Worm (Caenorhabditis elegans) whole organism, mixed stage, embryonic: Measurements from ENCODE around the gene Y47D7A.13.

Source experiments
- M03D4.4 ChIP-seq: sonication (generic microtip); optimal IDR thresholded peaks from 2 replicates; lab custom pipeline; 2017; ENCODE audit warnings: mild to moderate bottlenecking, missing genetic modification characterization, missing compliant biosample characterization
- blmp-1 ChIP-seq: fragments of 150-350 bp; optimal IDR thresholded peaks from 2 replicates; lab custom pipeline; 2014; ENCODE audit warnings: missing biosample characterization, missing genetic modification characterization
- ceh-39 ChIP-seq: fragments of 150-350 bp; optimal IDR thresholded peaks from 2 replicates; lab custom pipeline; 2014; ENCODE audit warnings: missing biosample characterization, missing genetic modification characterization
- ceh-43 ChIP-seq: fragments of 200-800 bp; sonication (Bioruptor generic); optimal IDR thresholded peaks from 2 replicates; lab custom pipeline; 2018; ENCODE audit warnings: mild to moderate bottlenecking, missing genetic modification characterization, moderate library complexity, missing compliant biosample characterization
- ceh-83 ChIP-seq: fragments of 200-800 bp; sonication (Bioruptor generic); optimal IDR thresholded peaks from 2 replicates; lab custom pipeline; 2018; ENCODE audit warnings: mild to moderate bottlenecking, missing genetic modification characterization, missing compliant biosample characterization
- ces-1 ChIP-seq: fragments of 150-350 bp; optimal IDR thresholded peaks from 2 replicates; lab custom pipeline; 2014; ENCODE audit warnings: missing biosample characterization, missing genetic modification reagents, missing genetic modification characterization
- drap-1 ChIP-seq: fragments of 200-800 bp; sonication (Bioruptor generic); optimal IDR thresholded peaks from 3 replicates; lab custom pipeline; 2018; ENCODE audit warnings: mild to moderate bottlenecking, missing genetic modification characterization, missing compliant biosample characterization
- elt-1 ChIP-seq: sonication (generic microtip); optimal IDR thresholded peaks from 2 replicates; lab custom pipeline; 2017; ENCODE audit warnings: missing genetic modification characterization, mild to moderate bottlenecking, missing compliant biosample characterization, antibody characterized with exemption, moderate library complexity, borderline replicate concordance; ENCODE audit not compliant: insufficient read depth
- elt-3 ChIP-seq: fragments of 150-350 bp; optimal IDR thresholded peaks from 2 replicates; lab custom pipeline; 2014; ENCODE audit warnings: missing biosample characterization, missing genetic modification characterization
- flh-1 ChIP-seq: fragments of 200-800 bp; sonication (Bioruptor generic); optimal IDR thresholded peaks from 2 replicates; lab custom pipeline; 2018; ENCODE audit warnings: mild to moderate bottlenecking, missing genetic modification characterization, moderate library complexity, missing compliant biosample characterization
- hlh-1 ChIP-seq: fragments of 150-350 bp; optimal IDR thresholded peaks from 2 replicates; lab custom pipeline; 2014; ENCODE audit warnings: missing biosample characterization, missing genetic modification reagents, missing genetic modification characterization
- lin-13 ChIP-seq: fragments of 150-350 bp; optimal IDR thresholded peaks from 2 replicates; lab custom pipeline; 2014; ENCODE audit warnings: missing biosample characterization, missing genetic modification characterization
- lin-32 ChIP-seq: fragments of 200-800 bp; sonication (Bioruptor generic); optimal IDR thresholded peaks from 2 replicates; lab custom pipeline; 2018; ENCODE audit warnings: mild to moderate bottlenecking, missing genetic modification characterization, missing compliant biosample characterization
- mab-5 ChIP-seq: fragments of 150-350 bp; optimal IDR thresholded peaks from 2 replicates; lab custom pipeline; 2014; ENCODE audit warnings: missing biosample characterization, missing genetic modification characterization
- mep-1 ChIP-seq: fragments of 150-350 bp; optimal IDR thresholded peaks from 2 replicates; lab custom pipeline; 2017; ENCODE audit warnings: missing biosample characterization, missing genetic modification reagents, missing genetic modification characterization, inconsistent platforms
- mls-2 ChIP-seq: sonication (generic microtip); optimal IDR thresholded peaks from 2 replicates; lab custom pipeline; 2016; ENCODE audit warnings: mild to moderate bottlenecking, missing genetic modification characterization, moderate library complexity, missing compliant biosample characterization
- nhr-12 ChIP-seq: fragments of 150-350 bp; optimal IDR thresholded peaks from 2 replicates; lab custom pipeline; 2014; ENCODE audit warnings: missing biosample characterization, missing genetic modification characterization
- nhr-2 ChIP-seq: fragments of 150-350 bp; optimal IDR thresholded peaks from 2 replicates; lab custom pipeline; 2014; ENCODE audit warnings: missing biosample characterization, missing genetic modification characterization
- nhr-237 ChIP-seq: fragments of 150-350 bp; optimal IDR thresholded peaks from 2 replicates; lab custom pipeline; 2014; ENCODE audit warnings: missing biosample characterization, missing genetic modification characterization
- nhr-28 ChIP-seq: fragments of 150-350 bp; optimal IDR thresholded peaks from 2 replicates; lab custom pipeline; 2014; ENCODE audit warnings: missing biosample characterization, missing genetic modification characterization
- nhr-76 ChIP-seq: sonication (generic microtip); optimal IDR thresholded peaks from 2 replicates; lab custom pipeline; 2017; ENCODE audit warnings: missing biosample characterization, missing genetic modification characterization
- pha-4 ChIP-seq: fragments of 150-350 bp; optimal IDR thresholded peaks from 2 replicates; lab custom pipeline; 2018; ENCODE audit warnings: missing biosample characterization, missing genetic modification reagents, missing genetic modification characterization
- snpc-4 ChIP-seq: fragments of 150-350 bp; optimal IDR thresholded peaks from 2 replicates; lab custom pipeline; 2014; ENCODE audit warnings: missing biosample characterization, missing genetic modification characterization
- unc-120 ChIP-seq: sonication (generic microtip); optimal IDR thresholded peaks from 2 replicates; lab custom pipeline; 2017; ENCODE audit warnings: missing genetic modification characterization, missing compliant biosample characterization; ENCODE audit not compliant: poor library complexity, severe bottlenecking
- unc-62 ChIP-seq: fragments of 150-350 bp; optimal IDR thresholded peaks from 2 replicates; lab custom pipeline; 2014; ENCODE audit warnings: missing biosample characterization, missing genetic modification reagents, missing genetic modification characterization
- zip-8 ChIP-seq: fragments of 150-350 bp; optimal IDR thresholded peaks from 2 replicates; lab custom pipeline; 2014; ENCODE audit warnings: missing biosample characterization, missing genetic modification characterization
- ztf-11 ChIP-seq: fragments of 150-350 bp; optimal IDR thresholded peaks from 2 replicates; lab custom pipeline; 2014; ENCODE audit warnings: missing biosample characterization, missing genetic modification characterization

The Y47D7A.13 gene

ce11 chrV:4423860-4424401 lies 11.8 kb downstream of the Y47D7A.13 start, which contains the start of the genes Y47D7A.9 and Y47D7A.19:
TSS of gene Y47D7A.9 (minus strand) at chrV:4423960.
TSS of gene Y47D7A.19 (plus strand) at chrV:4424351.
- TF ChIP-seq nhr-12 (tag; lab: Kevin White, UChicago) (no peak), elt-1 (tag; lab: Kevin White, UChicago) (no peak), lin-32 (no peak), flh-1 (GFP tag; lab: Kevin White, UChicago) (no peak), pha-4 (no peak), snpc-4 (tag; lab: Kevin White, UChicago) (no peak), nhr-28 (no peak), zip-8 (no peak), M03D4.4 (tag; lab: Kevin White, UChicago) (no peak), mls-2 (tag; lab: Kevin White, UChicago) (no peak)

DNA sequence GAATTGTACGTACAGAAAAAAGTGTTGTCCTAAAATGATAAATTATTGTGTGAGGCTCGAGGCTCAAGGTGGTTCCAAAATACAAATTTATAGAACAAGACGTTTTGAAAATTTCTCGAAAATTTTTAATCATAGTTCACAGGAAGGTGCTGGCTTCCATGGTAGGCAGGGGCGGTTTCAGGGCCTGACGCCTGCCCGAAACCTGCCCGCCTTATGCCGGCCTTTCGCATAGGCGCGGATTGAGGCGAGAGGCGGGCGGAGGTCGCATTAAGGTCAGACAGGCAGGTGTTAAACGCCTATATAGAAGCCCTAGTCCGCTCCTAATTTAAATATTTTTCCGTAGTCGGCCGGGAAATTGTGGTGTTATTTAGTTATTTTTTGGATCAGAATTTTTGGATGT lies 12.6 kb downstream of the Y47D7A.13 start:
- no peak for TF ChIP-seq nhr-28
- TF ChIP-seq mab-5 = no peak
- no peak for TF ChIP-seq ces-1
- TF ChIP-seq ceh-39 (tag; lab: Kevin White, UChicago) = no peak
- no peak for TF ChIP-seq nhr-237
- no peak for TF ChIP-seq blmp-1 (tag; lab: Kevin White, UChicago)
- no peak for TF ChIP-seq nhr-12 (tag; lab: Kevin White, UChicago)
- no peak for TF ChIP-seq lin-13
- no peak for TF ChIP-seq lin-32
- TF ChIP-seq pha-4 = no peak
- TF ChIP-seq drap-1 (GFP tag; lab: Kevin White, UChicago) = no peak
- TF ChIP-seq ceh-83 (GFP tag; lab: Kevin White, UChicago) = no peak
- no peak for TF ChIP-seq mls-2 (tag; lab: Kevin White, UChicago)

DNA sequence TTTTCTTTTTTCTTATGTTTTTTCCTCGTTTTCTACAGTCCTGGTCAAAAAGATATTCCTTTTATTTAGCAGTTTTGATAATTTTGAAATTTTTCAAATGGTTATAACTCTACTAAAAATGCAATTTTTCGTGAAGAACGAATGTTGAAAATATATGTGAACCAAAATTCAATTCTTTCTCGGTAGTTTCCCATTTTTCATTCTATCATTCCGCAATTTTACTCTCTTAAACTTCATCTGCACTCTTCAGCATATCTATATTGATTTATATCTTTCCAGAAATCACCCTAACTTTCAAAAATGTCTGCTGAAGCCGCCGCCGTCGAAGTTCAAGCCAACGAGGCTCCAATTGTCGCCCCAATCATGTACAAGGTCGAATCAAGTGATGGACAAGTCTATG lies 13.6 kb downstream of the Y47D7A.13 start, which contains the start of gene skr-7:
Gene skr-7, plus strand, starts transcription at position 301 of the 400 bp plus-strand sequence.
- TF ChIP-seq lin-13 (no peak), ceh-43 (GFP tag; lab: Kevin White, UChicago) (no peak)

- TF ChIP-seq flh-1 (GFP tag; lab: Kevin White, UChicago) (no peak), hlh-1 (tag; lab: Kevin White, UChicago) (no peak), nhr-2 (tag; lab: Kevin White, UChicago) (no peak), elt-3 (no peak), unc-120 (no peak), lin-32 (no peak), ces-1 (no peak), nhr-28 (no peak)
Observed at ce11 chrV:4421475-4421874, 14.3 kb downstream of the Y47D7A.13 start, which contains the start of gene skr-14. TSS of gene skr-14 (minus strand) at chrV:4421575.

- no peak for TF ChIP-seq pha-4
Observed at ce11 chrV:4419767-4420322, 15.9 kb downstream of the Y47D7A.13 start, which contains the start of the genes Y47D7A.7 and Y47D7A.2. TSS of gene Y47D7A.7 (minus strand) at chrV:4419867. TSS of gene Y47D7A.2 (plus strand) at chrV:4420272.

ce11 chrV:4418116-4418515 lies 17.6 kb downstream of the Y47D7A.13 start, which contains the start of gene Y47D7A.6:
TSS of gene Y47D7A.6 (minus strand) at chrV:4418216.
- TF ChIP-seq nhr-76 (no peak), M03D4.4 (tag; lab: Kevin White, UChicago) (no peak), nhr-2 (tag; lab: Kevin White, UChicago) (no peak), ceh-43 (GFP tag; lab: Kevin White, UChicago) (no peak), mab-5 (no peak), lin-13 (no peak), blmp-1 (tag; lab: Kevin White, UChicago) (no peak), ces-1 (no peak), mep-1 (tag; lab: Kevin White, UChicago) (no peak), nhr-12 (tag; lab: Kevin White, UChicago) (no peak), flh-1 (GFP tag; lab: Kevin White, UChicago) (no peak), unc-62 (GFP tag; lab: Kevin White, UChicago) (no peak), hlh-1 (tag; lab: Kevin White, UChicago) (no peak), mls-2 (tag; lab: Kevin White, UChicago) (no peak), pha-4 (no peak), nhr-28 (no peak), elt-3 (no peak), ztf-11 (no peak), unc-120 (no peak)
- TF ChIP-seq, all 35 proteins: peak for 0
